Fruit fly (Drosophila melanogaster) whole organism, embryonic: ENCODE data around the gene CG14971.

Experiments used
- CG1024 ChIP-seq: fragments of 200-800 bp; sonication (Bioruptor generic); IDR thresholded peaks from 2 replicates; pipeline ENCODE4 v1.3.6; 2022; ENCODE audit warnings: missing biosample characterization, missing genetic modification characterization
- CG12155 ChIP-seq: fragments of 200-800 bp; sonication (Bioruptor generic); optimal IDR thresholded peaks from 3 replicates; lab custom pipeline; 2016; ENCODE audit warnings: missing biosample characterization, missing genetic modification characterization
- CG12219 ChIP-seq: fragments of 200-800 bp; sonication (Bioruptor generic); optimal IDR thresholded peaks from 3 replicates; lab custom pipeline; 2018; ENCODE audit warnings: missing biosample characterization, mild to moderate bottlenecking, missing genetic modification characterization
- CG12391 ChIP-seq: fragments of 200-800 bp; sonication (Bioruptor generic); optimal IDR thresholded peaks from 3 replicates; lab custom pipeline; 2018; ENCODE audit warnings: missing biosample characterization, mild to moderate bottlenecking, missing genetic modification characterization, moderate library complexity
- CG15601 ChIP-seq: fragments of 200-800 bp; sonication (Bioruptor generic); optimal IDR thresholded peaks from 3 replicates; lab custom pipeline; 2019; ENCODE audit warnings: missing biosample characterization, mild to moderate bottlenecking, missing genetic modification characterization, moderate library complexity
- CG17186 ChIP-seq: fragments of 200-800 bp; sonication (Bioruptor generic); optimal IDR thresholded peaks from 3 replicates; lab custom pipeline; 2017; ENCODE audit warnings: missing biosample characterization, missing genetic modification reagents, missing genetic modification characterization
- CG18599 ChIP-seq: fragments of 200-800 bp; sonication (Bioruptor generic); optimal IDR thresholded peaks from 3 replicates; lab custom pipeline; 2017; ENCODE audit warnings: missing biosample characterization, missing genetic modification characterization, mild to moderate bottlenecking, moderate library complexity, missing genetic modification reagents
- CG18619 ChIP-seq: fragments of 200-800 bp; sonication (Bioruptor generic); optimal IDR thresholded peaks from 3 replicates; lab custom pipeline; 2017; ENCODE audit warnings: missing biosample characterization, mild to moderate bottlenecking, missing genetic modification characterization
- CG18764 ChIP-seq: fragments of 200-800 bp; sonication (Bioruptor generic); optimal IDR thresholded peaks from 3 replicates; lab custom pipeline; 2016; ENCODE audit warnings: missing biosample characterization, missing genetic modification characterization
- CG2129 ChIP-seq: fragments of 200-800 bp; sonication (Bioruptor generic); IDR thresholded peaks from 2 replicates; pipeline ENCODE4 v1.3.6; 2022; ENCODE audit warnings: missing biosample characterization, missing genetic modification characterization; ENCODE audit not compliant: partially characterized antibody
- CG2712 ChIP-seq: fragments of 200-800 bp; optimal IDR thresholded peaks from 3 replicates; lab custom pipeline; 2019; ENCODE audit warnings: missing biosample characterization, mild to moderate bottlenecking, missing genetic modification characterization, moderate library complexity
- CG32532 ChIP-seq: fragments of 200-800 bp; sonication (Bioruptor generic); IDR thresholded peaks from 2 replicates; pipeline ENCODE4 v1.3.6; 2022; ENCODE audit warnings: missing biosample characterization, missing genetic modification characterization
- CG32767 ChIP-seq: fragments of 200-800 bp; sonication (Bioruptor generic); IDR thresholded peaks from 2 replicates; pipeline ENCODE4 v1.3.6; 2022; ENCODE audit warnings: missing biosample characterization, missing genetic modification characterization
- CG7271 ChIP-seq: fragments of 200-800 bp; sonication (Bioruptor generic); optimal IDR thresholded peaks from 2 replicates; lab custom pipeline; 2018; ENCODE audit warnings: missing biosample characterization, mild to moderate bottlenecking, missing genetic modification characterization, moderate library complexity
- CG7786 ChIP-seq: fragments of 200-800 bp; sonication (Bioruptor generic); optimal IDR thresholded peaks from 2 replicates; lab custom pipeline; 2016; ENCODE audit warnings: missing biosample characterization, missing genetic modification characterization
- CG8359 ChIP-seq: fragments of 200-800 bp; sonication (Bioruptor generic); optimal IDR thresholded peaks from 2 replicates; lab custom pipeline; 2017; ENCODE audit warnings: missing biosample characterization, mild to moderate bottlenecking, missing genetic modification characterization, borderline replicate concordance
- CG9797 ChIP-seq: fragments of 200-800 bp; sonication (Bioruptor generic); optimal IDR thresholded peaks from 3 replicates; lab custom pipeline; 2018; ENCODE audit warnings: missing biosample characterization, mild to moderate bottlenecking, missing genetic modification characterization
- CG9876 ChIP-seq: fragments of 200-800 bp; sonication (Bioruptor generic); optimal IDR thresholded peaks from 2 replicates; lab custom pipeline; 2016; ENCODE audit warnings: missing biosample characterization, missing genetic modification characterization
- Dek ChIP-seq: fragments of 200-800 bp; sonication (Bioruptor generic); optimal IDR thresholded peaks from 3 replicates; lab custom pipeline; 2019; ENCODE audit warnings: missing biosample characterization, mild to moderate bottlenecking, missing genetic modification characterization, moderate library complexity
- Doc2 ChIP-seq: fragments of 200-800 bp; sonication (Bioruptor generic); IDR thresholded peaks from 2 replicates; pipeline ENCODE4 v1.3.6; 2022; ENCODE audit warnings: missing biosample characterization, missing genetic modification characterization
- Elba2 ChIP-seq: fragments of 200-800 bp; sonication (Bioruptor generic); optimal IDR thresholded peaks from 3 replicates; lab custom pipeline; 2016; ENCODE audit warnings: missing biosample characterization, missing genetic modification characterization
- Fer1 ChIP-seq: fragments of 200-800 bp; sonication (Bioruptor generic); optimal IDR thresholded peaks from 2 replicates; lab custom pipeline; 2017; ENCODE audit warnings: missing biosample characterization, mild to moderate bottlenecking, missing genetic modification characterization
- Hmr ChIP-seq: fragments of 200-800 bp; sonication (Bioruptor generic); optimal IDR thresholded peaks from 3 replicates; lab custom pipeline; 2017; ENCODE audit warnings: mild to moderate bottlenecking, missing biosample characterization, missing genetic modification reagents, missing genetic modification characterization
- Max ChIP-seq: fragments of 200-800 bp; sonication (Bioruptor generic); optimal IDR thresholded peaks from 2 replicates; lab custom pipeline; 2016; ENCODE audit warnings: missing biosample characterization, mild to moderate bottlenecking, missing genetic modification characterization
- Mrtf ChIP-seq: fragments of 200-800 bp; sonication (Bioruptor generic); IDR thresholded peaks from 3 replicates; pipeline ENCODE4 v1.3.6; 2022; ENCODE audit warnings: missing biosample characterization, missing genetic modification characterization
- NFAT ChIP-seq: fragments of 200-800 bp; sonication (Bioruptor generic); IDR thresholded peaks from 2 replicates; pipeline ENCODE4 v1.3.6; 2022; ENCODE audit warnings: missing biosample characterization, missing genetic modification characterization
- Stat92E ChIP-seq, 3 experiments: fragments of >200 bp in 2 of 3; fragments of 200-800 bp in 1 of 3; sonication (Bioruptor generic) in 1 of 3; optimal IDR thresholded peaks; 2 replicates each; lab custom pipeline; 2017 to 2019; ENCODE audit warnings: missing biosample characterization in 3 of 3, missing genetic modification characterization in 3 of 3, mild to moderate bottlenecking in 1 of 3, moderate library complexity in 1 of 3
- ash1 ChIP-seq: fragments of 200-800 bp; sonication (Bioruptor generic); optimal IDR thresholded peaks from 2 replicates; lab custom pipeline; 2018; ENCODE audit warnings: missing biosample characterization, mild to moderate bottlenecking, missing genetic modification characterization
- chm ChIP-seq: fragments of 200-800 bp; sonication (Bioruptor generic); IDR thresholded peaks from 2 replicates; pipeline ENCODE4 v1.3.6; 2022; ENCODE audit warnings: missing biosample characterization, missing genetic modification characterization
- dmrt11E ChIP-seq: fragments of 200-800 bp; sonication (Bioruptor generic); optimal IDR thresholded peaks from 3 replicates; lab custom pipeline; 2018; ENCODE audit warnings: missing biosample characterization, mild to moderate bottlenecking, missing genetic modification characterization, moderate library complexity
- dpn ChIP-seq, 2 experiments: fragments of 200-800 bp; sonication (Bioruptor generic); optimal IDR thresholded peaks; 3 replicates each; lab custom pipeline; 2016; ENCODE audit warnings: missing biosample characterization in 2 of 2, missing genetic modification characterization in 2 of 2
- fd102C ChIP-seq: fragments of 200-800 bp; sonication (Bioruptor generic); optimal IDR thresholded peaks from 2 replicates; lab custom pipeline; 2018; ENCODE audit warnings: missing biosample characterization, mild to moderate bottlenecking, missing genetic modification characterization, moderate library complexity
- fd3F ChIP-seq: fragments of 200-800 bp; sonication (Bioruptor generic); optimal IDR thresholded peaks from 2 replicates; lab custom pipeline; 2018; ENCODE audit warnings: missing biosample characterization, mild to moderate bottlenecking, missing genetic modification characterization, moderate library complexity
- gce ChIP-seq: fragments of 200-800 bp; sonication (Bioruptor generic); IDR thresholded peaks from 3 replicates; pipeline ENCODE4 v1.3.6; 2022; ENCODE audit warnings: missing biosample characterization, missing genetic modification characterization
- gfzf ChIP-seq: fragments of 200-800 bp; sonication (Bioruptor generic); optimal IDR thresholded peaks from 2 replicates; lab custom pipeline; 2016; ENCODE audit warnings: missing biosample characterization, mild to moderate bottlenecking, missing genetic modification characterization, moderate library complexity
- gro ChIP-seq: fragments of 200-800 bp; sonication (Bioruptor generic); optimal IDR thresholded peaks from 2 replicates; lab custom pipeline; 2016; ENCODE audit warnings: missing biosample characterization, missing genetic modification characterization
- hbn ChIP-seq: fragments of 200-800 bp; sonication (Bioruptor generic); IDR thresholded peaks from 2 replicates; pipeline ENCODE4 v1.3.6; 2022; ENCODE audit warnings: missing biosample characterization, missing genetic modification characterization; ENCODE audit not compliant: partially characterized antibody
- her ChIP-seq: fragments of 200-800 bp; sonication (Bioruptor generic); optimal IDR thresholded peaks from 2 replicates; lab custom pipeline; 2016; ENCODE audit warnings: missing biosample characterization, missing genetic modification characterization
- ken ChIP-seq: fragments of 200-800 bp; sonication (Bioruptor generic); IDR thresholded peaks from 3 replicates; pipeline ENCODE4 v1.3.6; 2022; ENCODE audit warnings: missing biosample characterization, missing genetic modification characterization
- maf-S ChIP-seq: fragments of 200-800 bp; sonication (Bioruptor generic); optimal IDR thresholded peaks from 2 replicates; lab custom pipeline; 2016; ENCODE audit warnings: missing biosample characterization, missing genetic modification characterization
- mld ChIP-seq: fragments of 200-800 bp; sonication (Bioruptor generic); IDR thresholded peaks from 3 replicates; pipeline ENCODE4 v1.3.6; 2022; ENCODE audit warnings: missing biosample characterization, missing genetic modification characterization; ENCODE audit not compliant: partially characterized antibody
- pan ChIP-seq, 4 experiments: fragments of >200 bp in 3 of 4; fragments of 200-800 bp in 1 of 4; sonication (Bioruptor generic) in 1 of 4; optimal IDR thresholded peaks in 3 of 4; IDR thresholded peaks in 1 of 4; 2 replicates each; pipeline versions ENCODE4 v1.3.6 to Lab custom; 2017 to 2022; ENCODE audit warnings: missing biosample characterization in 2 of 4, missing genetic modification characterization in 2 of 4, mixed read lengths in 1 of 4
- pros ChIP-seq: fragments of 200-800 bp; sonication (Bioruptor generic); optimal IDR thresholded peaks from 3 replicates; lab custom pipeline; 2019; ENCODE audit warnings: missing biosample characterization, mild to moderate bottlenecking, missing genetic modification characterization, moderate library complexity
- sc ChIP-seq, 3 experiments: fragments of >200 bp in 2 of 3; fragments of 200-800 bp in 1 of 3; sonication (Bioruptor generic) in 1 of 3; optimal IDR thresholded peaks; 2 replicates in 2 of 3; 3 replicates in 1 of 3; lab custom pipeline; 2017; ENCODE audit warnings: mild to moderate bottlenecking in 1 of 3, missing biosample characterization in 1 of 3, missing genetic modification characterization in 1 of 3, missing genetic modification reagents in 1 of 3
- sima ChIP-seq: fragments of 200-800 bp; sonication (Bioruptor generic); optimal IDR thresholded peaks from 2 replicates; lab custom pipeline; 2016; ENCODE audit warnings: missing biosample characterization, missing genetic modification characterization
- tin ChIP-seq: fragments of 200-800 bp; sonication (Bioruptor generic); optimal IDR thresholded peaks from 3 replicates; lab custom pipeline; 2016; ENCODE audit warnings: missing biosample characterization, missing genetic modification characterization
- twi ChIP-seq: fragments of 200-800 bp; optimal IDR thresholded peaks from 2 replicates; lab custom pipeline; 2019; ENCODE audit warnings: missing biosample characterization, mild to moderate bottlenecking, missing genetic modification characterization, moderate library complexity
- vfl ChIP-seq: fragments of 200-800 bp; sonication (Bioruptor generic); optimal IDR thresholded peaks from 2 replicates; lab custom pipeline; 2016; ENCODE audit warnings: missing biosample characterization, missing genetic modification characterization
- zfh2 ChIP-seq: fragments of 200-800 bp; sonication (Bioruptor generic); optimal IDR thresholded peaks from 2 replicates; lab custom pipeline; 2016; ENCODE audit warnings: missing biosample characterization, missing genetic modification characterization

Gene CG14971

dm6 chr3L:3471174-3471573 is at the start of gene CG14971:
Gene CG14971 (minus strand): TSS chr3L:3471309.
- TF ChIP-seq CG1024 (no peak), vfl (GFP tag; lab: Kevin White, UChicago) (peak; percentile 48), NFAT (peak; percentile 70), Doc2 (no peak), CG32767 (peak; percentile 10; the same call in 1 of the 2 replicates), fd102C (GFP tag; lab: Kevin White, UChicago) (no peak), CG12155 (peak; percentile 3), CG18599 (peak; percentile 53), gce (GFP tag; lab: Robert Waterston, UW) (no peak), CG7786 (GFP tag; lab: Kevin White, UChicago) (peak; percentile 41), Elba2 (GFP tag; lab: Kevin White, UChicago) (peak; percentile 94), Dek (tag; lab: Kevin White, UChicago) (peak; percentile 51), Fer1 (peak; percentile 39), ken (GFP tag; lab: Robert Waterston, UW) (0 out of 3 replicates have a peak, but pooled peaks have one; percentile 9), CG17186 (GFP tag; lab: Kevin White, UChicago) (peak; percentile 51), gfzf (GFP tag; lab: Kevin White, UChicago) (peak; percentile 44), CG2712 (tag; lab: Kevin White, UChicago) (peak; percentile 82), CG32532 (GFP tag; lab: Robert Waterston, UW) (peak; percentile 53), Mrtf (GFP tag; lab: Robert Waterston, UW) (no peak), dmrt11E (tag; lab: Kevin White, UChicago) (peak; percentile 16), Hmr (GFP tag; lab: Kevin White, UChicago) (peak; percentile 42), CG12391 (tag; lab: Kevin White, UChicago) (peak; percentile 46), CG18764 (GFP tag; lab: Kevin White, UChicago) (no peak), ash1 (GFP tag; lab: Kevin White, UChicago) (no peak), CG18619 (GFP tag; lab: Kevin White, UChicago) (peak; percentile 34), sima (GFP tag; lab: Kevin White, UChicago) (no peak), CG12219 (GFP tag; lab: Kevin White, UChicago) (no peak), Max (peak; percentile 28), zfh2 (GFP tag; lab: Kevin White, UChicago) (peak; percentile 59), fd3F (no peak), CG9876 (GFP tag; lab: Kevin White, UChicago) (peak; percentile 28), CG7271 (no peak), Stat92E (GFP tag; optimal IDR thresholded peaks at IDR 0.05; lab: Kevin White, UChicago) (no peak), pros (GFP tag; lab: Kevin White, UChicago) (no peak), her (GFP tag; lab: Kevin White, UChicago) (no peak), pan (optimal IDR thresholded peaks at IDR 0.05; lab: Kevin White, UChicago) (no peak), pan (GFP tag; optimal IDR thresholded peaks at IDR 0.05 in 1 of 2, IDR thresholded peaks at IDR 0.05 in 1 of 2) (peak in 1 of 2 experiments; percentile 28), CG9797 (peak; percentile 38), CG15601 (peak; percentile 28), mld (peak; percentile 72; the same call in 2 of the 3 replicates), gro (GFP tag; lab: Kevin White, UChicago) (peak; percentile 62), tin (GFP tag; lab: Kevin White, UChicago) (no peak), hbn (GFP tag; lab: Robert Waterston, UW) (peak; percentile 78), sc (optimal IDR thresholded peaks at IDR 0.05; lab: Kevin White, UChicago) (no peak), sc (GFP tag; optimal IDR thresholded peaks at IDR 0.05; lab: Kevin White, UChicago) (no peak), dpn (GFP tag; optimal IDR thresholded peaks at IDR 0.05; lab: Kevin White, UChicago) (peak in 1 of 2 experiments; percentile 48), maf-S (GFP tag; lab: Kevin White, UChicago) (peak; percentile 39), twi (no peak), CG8359 (GFP tag; lab: Kevin White, UChicago) (no peak), chm (no peak), CG2129 (GFP tag; lab: Robert Waterston, UW) (peak; percentile 66)
